Worm (Caenorhabditis elegans) whole organism, late embryonic: ENCODE data around the gene F16B12.6.

ENCODE experiments used
- C08G9.2 ChIP-seq: sonication (generic microtip); optimal IDR thresholded peaks from 2 replicates; lab custom pipeline; 2016; ENCODE audit warnings: mild to moderate bottlenecking, missing genetic modification characterization, moderate library complexity, missing compliant biosample characterization
- Y22D7AL.16 ChIP-seq: sonication (generic microtip); optimal IDR thresholded peaks from 2 replicates; lab custom pipeline; 2016; ENCODE audit warnings: missing genetic modification characterization, missing compliant biosample characterization
- ama-1 ChIP-seq: fragments of 150-350 bp; optimal IDR thresholded peaks from 2 replicates; lab custom pipeline; 2014
- ceh-14 ChIP-seq: sonication (generic microtip); optimal IDR thresholded peaks from 2 replicates; lab custom pipeline; 2016; ENCODE audit warnings: missing genotype, missing genetic modification characterization, missing compliant biosample characterization
- ceh-18 ChIP-seq: sonication (generic microtip); optimal IDR thresholded peaks from 2 replicates; lab custom pipeline; 2016; ENCODE audit warnings: missing genetic modification characterization, missing compliant biosample characterization
- ceh-31 ChIP-seq: sonication (generic microtip); optimal IDR thresholded peaks from 2 replicates; lab custom pipeline; 2016; ENCODE audit warnings: missing genetic modification characterization, missing compliant biosample characterization
- ceh-6 ChIP-seq: fragments of 200-800 bp; sonication (Bioruptor generic); optimal IDR thresholded peaks from 2 replicates; lab custom pipeline; 2018; ENCODE audit warnings: mild to moderate bottlenecking, missing genetic modification characterization, missing compliant biosample characterization
- che-1 ChIP-seq: sonication (generic microtip); optimal IDR thresholded peaks from 2 replicates; lab custom pipeline; 2016; ENCODE audit warnings: mild to moderate bottlenecking, missing genetic modification characterization, missing compliant biosample characterization
- elt-4 ChIP-seq: sonication (generic microtip); optimal IDR thresholded peaks from 2 replicates; lab custom pipeline; 2016; ENCODE audit warnings: missing genetic modification characterization, missing compliant biosample characterization
- eyg-1 ChIP-seq: sonication (generic microtip); optimal IDR thresholded peaks from 2 replicates; lab custom pipeline; 2016; ENCODE audit warnings: missing genotype, missing genetic modification characterization, missing compliant biosample characterization
- fax-1 ChIP-seq: sonication (generic microtip); optimal IDR thresholded peaks from 2 replicates; lab custom pipeline; 2016; ENCODE audit warnings: missing genotype, missing genetic modification characterization, missing compliant biosample characterization
- fkh-6 ChIP-seq: sonication (generic microtip); optimal IDR thresholded peaks from 2 replicates; lab custom pipeline; 2016; ENCODE audit warnings: missing genetic modification characterization, missing compliant biosample characterization
- gmeb-2 ChIP-seq: sonication (generic microtip); optimal IDR thresholded peaks from 2 replicates; lab custom pipeline; 2016; ENCODE audit warnings: missing genetic modification characterization, inconsistent platforms, missing compliant biosample characterization
- hlh-13 ChIP-seq: fragments of 200-800 bp; sonication (Bioruptor generic); optimal IDR thresholded peaks from 2 replicates; lab custom pipeline; 2018; ENCODE audit warnings: mild to moderate bottlenecking, missing genetic modification characterization, missing compliant biosample characterization
- hlh-8 ChIP-seq: sonication (generic microtip); optimal IDR thresholded peaks from 2 replicates; lab custom pipeline; 2016; ENCODE audit warnings: missing genotype, missing genetic modification characterization, missing compliant biosample characterization
- lim-6 ChIP-seq: sonication (generic microtip); optimal IDR thresholded peaks from 2 replicates; lab custom pipeline; 2016; ENCODE audit warnings: missing genetic modification characterization, missing compliant biosample characterization
- lin-11 ChIP-seq: fragments of 200-800 bp; sonication (Bioruptor generic); optimal IDR thresholded peaks from 2 replicates; lab custom pipeline; 2018; ENCODE audit warnings: mild to moderate bottlenecking, missing genetic modification characterization, missing compliant biosample characterization
- nfya-1 ChIP-seq: sonication (generic microtip); optimal IDR thresholded peaks from 2 replicates; lab custom pipeline; 2017; ENCODE audit warnings: missing genetic modification characterization, mild to moderate bottlenecking, missing compliant biosample characterization, antibody characterized with exemption, moderate library complexity
- nhr-11 ChIP-seq: fragments of 150-350 bp; optimal IDR thresholded peaks from 2 replicates; lab custom pipeline; 2014; ENCODE audit warnings: missing biosample characterization, missing genetic modification characterization
- nhr-232 ChIP-seq: sonication (generic microtip); optimal IDR thresholded peaks from 2 replicates; lab custom pipeline; 2016; ENCODE audit warnings: missing genetic modification characterization, missing compliant biosample characterization
- odd-2 ChIP-seq: sonication (generic microtip); optimal IDR thresholded peaks from 2 replicates; lab custom pipeline; 2017; ENCODE audit warnings: antibody characterized with exemption, mild to moderate bottlenecking, missing genetic modification characterization, missing compliant biosample characterization
- pax-1 ChIP-seq: fragments of 150-350 bp; optimal IDR thresholded peaks from 2 replicates; lab custom pipeline; 2014; ENCODE audit warnings: missing biosample characterization, missing genetic modification characterization
- pha-2 ChIP-seq: sonication (generic microtip); optimal IDR thresholded peaks from 2 replicates; lab custom pipeline; 2017; ENCODE audit warnings: mild to moderate bottlenecking, missing genetic modification characterization, missing compliant biosample characterization
- sdc-2 ChIP-seq: sonication (generic microtip); optimal IDR thresholded peaks from 2 replicates; lab custom pipeline; 2016; ENCODE audit warnings: missing genotype, missing genetic modification characterization, missing compliant biosample characterization
- syd-9 ChIP-seq: sonication (generic microtip); optimal IDR thresholded peaks from 2 replicates; lab custom pipeline; 2016; ENCODE audit warnings: mild to moderate bottlenecking, missing genetic modification characterization, moderate library complexity, missing compliant biosample characterization
- tbx-7 ChIP-seq: sonication (generic microtip); optimal IDR thresholded peaks from 2 replicates; lab custom pipeline; 2016; ENCODE audit warnings: missing genotype, missing genetic modification characterization, missing compliant biosample characterization
- ttx-3 ChIP-seq: sonication (generic microtip); optimal IDR thresholded peaks from 2 replicates; lab custom pipeline; 2016; ENCODE audit warnings: missing genetic modification reagents, missing genetic modification characterization, missing compliant biosample characterization
- unc-42 ChIP-seq: sonication (generic microtip); optimal IDR thresholded peaks from 2 replicates; lab custom pipeline; 2016; ENCODE audit warnings: missing genotype, missing genetic modification characterization, missing compliant biosample characterization
- unc-55 ChIP-seq: sonication (generic microtip); optimal IDR thresholded peaks from 2 replicates; lab custom pipeline; 2017; ENCODE audit warnings: missing biosample characterization, missing genetic modification reagents, missing genetic modification characterization
- ztf-16 ChIP-seq: sonication (generic microtip); optimal IDR thresholded peaks from 2 replicates; lab custom pipeline; 2017; ENCODE audit warnings: missing genetic modification characterization, missing compliant biosample characterization

Gene F16B12.6

ce11 chrX:14152644-14153043 is 50.5 kb downstream of the F16B12.6 start:
- TF ChIP-seq Y22D7AL.16 (tag; lab: Kevin White, UChicago) (no peak), odd-2 (no peak), gmeb-2 (tag; lab: Kevin White, UChicago) (no peak), hlh-8 (no peak), tbx-7 (no peak), pax-1 (tag; lab: Kevin White, UChicago) (no peak), fkh-6 (tag; lab: Kevin White, UChicago) (no peak), ttx-3 (tag; lab: Kevin White, UChicago) (no peak), ceh-14 (tag; lab: Kevin White, UChicago) (no peak), syd-9 (tag; lab: Kevin White, UChicago) (no peak), nfya-1 (tag; lab: Kevin White, UChicago) (no peak), che-1 (tag; lab: Kevin White, UChicago) (no peak), ztf-16 (tag; lab: Kevin White, UChicago) (no peak), pha-2 (tag; lab: Kevin White, UChicago) (no peak), ceh-18 (tag; lab: Kevin White, UChicago) (no peak)

- TF ChIP-seq unc-55 (GFP tag; lab: Kevin White, UChicago) (no peak), elt-4 (tag; lab: Kevin White, UChicago) (no peak), syd-9 (tag; lab: Kevin White, UChicago) (no peak), ama-1 (lab: Kevin White, UChicago) (no peak), lim-6 (tag; lab: Kevin White, UChicago) (no peak), nhr-232 (no peak), ceh-31 (tag; lab: Kevin White, UChicago) (no peak), ceh-18 (tag; lab: Kevin White, UChicago) (no peak), C08G9.2 (no peak), tbx-7 (no peak), lin-11 (no peak), unc-42 (tag; lab: Kevin White, UChicago) (no peak), nhr-11 (no peak), fax-1 (tag; lab: Kevin White, UChicago) (no peak), ceh-6 (no peak), eyg-1 (no peak), hlh-13 (GFP tag; lab: Kevin White, UChicago) (no peak), sdc-2 (tag; lab: Kevin White, UChicago) (no peak)
- TF ChIP-seq, all 69 proteins: peak for 0
Measured at ce11 chrX:14156913-14157312, 54.8 kb downstream of the F16B12.6 start, which contains the start of gene ceh-90. Gene ceh-90, minus strand, starts transcription at chrX:14157013.
